Fruit fly (Drosophila melanogaster) whole organism, embryonic: ENCODE data around the gene CG31855.

ENCODE experiments used
- Abd-B ChIP-seq: fragments of 200-800 bp; sonication (Bioruptor generic); optimal IDR thresholded peaks from 2 replicates; lab custom pipeline; 2018; ENCODE audit warnings: missing biosample characterization, mild to moderate bottlenecking, missing genetic modification characterization, moderate library complexity
- Ada2b ChIP-seq: fragments of 200-800 bp; sonication (Bioruptor generic); IDR thresholded peaks from 2 replicates; pipeline ENCODE4 v1.3.6; 2022; ENCODE audit warnings: missing biosample characterization, missing genetic modification characterization
- CG10274 ChIP-seq: fragments of 200-800 bp; sonication (Bioruptor generic); optimal IDR thresholded peaks from 3 replicates; lab custom pipeline; 2017; ENCODE audit warnings: missing biosample characterization, mild to moderate bottlenecking, missing genetic modification characterization
- CG10321 ChIP-seq: fragments of 200-800 bp; sonication (Bioruptor generic); IDR thresholded peaks from 2 replicates; pipeline ENCODE4 v1.3.6; 2022; ENCODE audit warnings: missing biosample characterization, missing genetic modification characterization
- CG10431 ChIP-seq: fragments of 200-800 bp; sonication (Bioruptor generic); optimal IDR thresholded peaks from 3 replicates; lab custom pipeline; 2018; ENCODE audit warnings: missing biosample characterization, mild to moderate bottlenecking, missing genetic modification characterization
- CG11247 ChIP-seq: fragments of 200-800 bp; sonication (Bioruptor generic); IDR thresholded peaks from 2 replicates; pipeline ENCODE4 v1.3.6; 2022; ENCODE audit warnings: missing biosample characterization, missing genetic modification characterization
- CG11398 ChIP-seq: fragments of 200-800 bp; sonication (Bioruptor generic); optimal IDR thresholded peaks from 2 replicates; lab custom pipeline; 2016; ENCODE audit warnings: missing biosample characterization, missing genetic modification characterization
- CG11695 ChIP-seq: fragments of 200-800 bp; sonication (Bioruptor generic); IDR thresholded peaks from 3 replicates; pipeline ENCODE4 v1.3.6; 2022; ENCODE audit warnings: missing biosample characterization, missing genetic modification characterization
- CG1233 ChIP-seq: fragments of 200-800 bp; sonication (Bioruptor generic); optimal IDR thresholded peaks from 4 replicates; lab custom pipeline; 2018; ENCODE audit warnings: missing biosample characterization, mild to moderate bottlenecking, missing genetic modification characterization
- CG14050 ChIP-seq: fragments of 200-800 bp; sonication (Bioruptor generic); IDR thresholded peaks from 3 replicates; pipeline ENCODE4 v1.3.6; 2022; ENCODE audit warnings: missing biosample characterization, missing genetic modification characterization
- CG17361 ChIP-seq: fragments of 200-800 bp; sonication (Bioruptor generic); IDR thresholded peaks from 3 replicates; pipeline ENCODE4 v1.3.6; 2022; ENCODE audit warnings: missing biosample characterization, missing genetic modification characterization
- CG17568 ChIP-seq: fragments of 200-800 bp; sonication (Bioruptor generic); optimal IDR thresholded peaks from 2 replicates; lab custom pipeline; 2018; ENCODE audit warnings: missing biosample characterization, mild to moderate bottlenecking, missing genetic modification characterization, moderate library complexity
- CG18476 ChIP-seq: fragments of 200-800 bp; sonication (Bioruptor generic); optimal IDR thresholded peaks from 2 replicates; lab custom pipeline; 2016; ENCODE audit warnings: missing biosample characterization, mild to moderate bottlenecking, missing genetic modification characterization
- CG2116 ChIP-seq: fragments of 200-800 bp; sonication (Bioruptor generic); optimal IDR thresholded peaks from 3 replicates; lab custom pipeline; 2018; ENCODE audit warnings: missing biosample characterization, mild to moderate bottlenecking, missing genetic modification characterization
- CG30020 ChIP-seq: fragments of 200-800 bp; optimal IDR thresholded peaks from 2 replicates; lab custom pipeline; 2019; ENCODE audit warnings: missing biosample characterization, mild to moderate bottlenecking, missing genetic modification characterization, moderate library complexity
- CG4730 ChIP-seq: fragments of 200-800 bp; sonication (Bioruptor generic); IDR thresholded peaks from 2 replicates; pipeline ENCODE4 v1.3.6; 2022; ENCODE audit warnings: missing biosample characterization, missing genetic modification characterization
- CG6654 ChIP-seq: fragments of 200-800 bp; sonication (Bioruptor generic); optimal IDR thresholded peaks from 2 replicates; lab custom pipeline; 2017; ENCODE audit warnings: missing biosample characterization, mild to moderate bottlenecking, missing genetic modification characterization
- CG6683 ChIP-seq: fragments of 200-800 bp; sonication (Bioruptor generic); optimal IDR thresholded peaks from 2 replicates; lab custom pipeline; 2017; ENCODE audit warnings: missing biosample characterization, mild to moderate bottlenecking, missing genetic modification characterization, missing genetic modification reagents
- CG7987 ChIP-seq: fragments of 200-800 bp; sonication (Bioruptor generic); optimal IDR thresholded peaks from 2 replicates; lab custom pipeline; 2018; ENCODE audit warnings: missing biosample characterization, mild to moderate bottlenecking, missing genetic modification characterization, moderate library complexity
- CHES-1-like ChIP-seq: fragments of 200-800 bp; sonication (Bioruptor generic); optimal IDR thresholded peaks from 2 replicates; lab custom pipeline; 2016; ENCODE audit warnings: missing biosample characterization, missing genetic modification characterization
- CoRest ChIP-seq: fragments of 200-800 bp; sonication (Bioruptor generic); optimal IDR thresholded peaks from 3 replicates; lab custom pipeline; 2018; ENCODE audit warnings: missing biosample characterization, mild to moderate bottlenecking, missing genetic modification characterization, moderate library complexity
- Dbx ChIP-seq: fragments of 200-800 bp; sonication (Bioruptor generic); IDR thresholded peaks from 3 replicates; pipeline ENCODE4 v1.3.6; 2022; ENCODE audit warnings: missing biosample characterization, missing genetic modification characterization
- Dip2 ChIP-seq: fragments of 200-800 bp; sonication (Bioruptor generic); IDR thresholded peaks from 2 replicates; pipeline ENCODE4 v1.3.6; 2022; ENCODE audit warnings: missing biosample characterization, missing genetic modification characterization
- Doc3 ChIP-seq: fragments of 200-800 bp; sonication (Bioruptor generic); IDR thresholded peaks from 3 replicates; pipeline ENCODE4 v1.3.6; 2022; ENCODE audit warnings: missing biosample characterization, missing genetic modification characterization; ENCODE audit not compliant: partially characterized antibody
- E2f1 ChIP-seq: fragments of 200-800 bp; sonication (Bioruptor generic); IDR thresholded peaks from 2 replicates; pipeline ENCODE4 v1.3.6; 2022; ENCODE audit warnings: missing biosample characterization, missing genetic modification characterization
- HLH4C ChIP-seq: fragments of 200-800 bp; sonication (Bioruptor generic); IDR thresholded peaks from 3 replicates; pipeline ENCODE4 v1.3.6; 2022; ENCODE audit warnings: missing biosample characterization, missing genetic modification characterization; ENCODE audit not compliant: partially characterized antibody
- HLHmδ ChIP-seq: fragments of 200-800 bp; sonication (Bioruptor generic); optimal IDR thresholded peaks from 2 replicates; lab custom pipeline; 2018; ENCODE audit warnings: missing biosample characterization, mild to moderate bottlenecking, missing genetic modification characterization, moderate library complexity
- Lhr ChIP-seq: fragments of 200-800 bp; sonication (Bioruptor generic); optimal IDR thresholded peaks from 3 replicates; lab custom pipeline; 2017; ENCODE audit warnings: mild to moderate bottlenecking, missing biosample characterization, missing genetic modification reagents, missing genetic modification characterization
- MESR4 ChIP-seq: fragments of 200-800 bp; sonication (Bioruptor generic); optimal IDR thresholded peaks from 2 replicates; lab custom pipeline; 2018; ENCODE audit warnings: missing biosample characterization, mild to moderate bottlenecking, missing genetic modification characterization, moderate library complexity
- Max ChIP-seq: fragments of 200-800 bp; sonication (Bioruptor generic); optimal IDR thresholded peaks from 2 replicates; lab custom pipeline; 2016; ENCODE audit warnings: missing biosample characterization, mild to moderate bottlenecking, missing genetic modification characterization
- NC2β ChIP-seq: fragments of 200-800 bp; sonication (Bioruptor generic); optimal IDR thresholded peaks from 2 replicates; lab custom pipeline; 2016; ENCODE audit warnings: missing biosample characterization, missing genetic modification characterization
- Nf-YB ChIP-seq: fragments of 200-800 bp; sonication (Bioruptor generic); optimal IDR thresholded peaks from 3 replicates; lab custom pipeline; 2019; ENCODE audit warnings: missing biosample characterization, mild to moderate bottlenecking, missing genetic modification characterization, moderate library complexity
- Sox100B ChIP-seq: fragments of 200-800 bp; sonication (Bioruptor generic); optimal IDR thresholded peaks from 3 replicates; lab custom pipeline; 2018; ENCODE audit warnings: missing biosample characterization, mild to moderate bottlenecking, missing genetic modification characterization
- Taf1 ChIP-seq: fragments of 200-800 bp; sonication (Bioruptor generic); IDR thresholded peaks from 2 replicates; pipeline ENCODE4 v1.3.6; 2022; ENCODE audit warnings: missing biosample characterization, missing genetic modification characterization
- ab ChIP-seq: fragments of 200-800 bp; sonication (Bioruptor generic); optimal IDR thresholded peaks from 2 replicates; lab custom pipeline; 2016; ENCODE audit warnings: missing biosample characterization, missing genetic modification characterization
- aop ChIP-seq: fragments of 200-800 bp; sonication (Bioruptor generic); IDR thresholded peaks from 2 replicates; pipeline ENCODE4 v1.3.6; 2022; ENCODE audit warnings: missing biosample characterization, missing genetic modification characterization
- ash1 ChIP-seq: fragments of 200-800 bp; sonication (Bioruptor generic); optimal IDR thresholded peaks from 2 replicates; lab custom pipeline; 2018; ENCODE audit warnings: missing biosample characterization, mild to moderate bottlenecking, missing genetic modification characterization
- cas ChIP-seq: fragments of 200-800 bp; sonication (Bioruptor generic); IDR thresholded peaks from 2 replicates; pipeline ENCODE4 v1.3.6; 2022; ENCODE audit warnings: missing biosample characterization, missing genetic modification characterization
- emc ChIP-seq: fragments of 200-800 bp; sonication (Bioruptor generic); optimal IDR thresholded peaks from 2 replicates; lab custom pipeline; 2016; ENCODE audit warnings: missing biosample characterization, missing genetic modification characterization
- ham ChIP-seq: fragments of 200-800 bp; sonication (Bioruptor generic); IDR thresholded peaks from 2 replicates; pipeline ENCODE4 v1.3.6; 2022; ENCODE audit warnings: missing biosample characterization, missing genetic modification characterization
- insv ChIP-seq, 2 experiments: fragments of 200-800 bp; sonication (Bioruptor generic); optimal IDR thresholded peaks; 3 replicates each; lab custom pipeline; 2016 to 2018; ENCODE audit warnings: missing biosample characterization in 2 of 2, missing genetic modification characterization in 2 of 2
- klu ChIP-seq: fragments of 200-800 bp; sonication (Bioruptor generic); IDR thresholded peaks from 2 replicates; pipeline ENCODE4 v1.3.6; 2022; ENCODE audit warnings: missing biosample characterization, missing genetic modification characterization
- lab ChIP-seq: fragments of 200-800 bp; sonication (Bioruptor generic); optimal IDR thresholded peaks from 3 replicates; lab custom pipeline; 2017; ENCODE audit warnings: missing biosample characterization, missing genetic modification characterization, mild to moderate bottlenecking, moderate library complexity, missing genetic modification reagents
- mld ChIP-seq: fragments of 200-800 bp; sonication (Bioruptor generic); IDR thresholded peaks from 3 replicates; pipeline ENCODE4 v1.3.6; 2022; ENCODE audit warnings: missing biosample characterization, missing genetic modification characterization; ENCODE audit not compliant: partially characterized antibody
- p53 ChIP-seq: fragments of 200-800 bp; sonication (Bioruptor generic); optimal IDR thresholded peaks from 2 replicates; lab custom pipeline; 2016; ENCODE audit warnings: missing biosample characterization, missing genetic modification characterization
- pum ChIP-seq: fragments of 200-800 bp; sonication (Bioruptor generic); optimal IDR thresholded peaks from 2 replicates; lab custom pipeline; 2016; ENCODE audit warnings: missing biosample characterization, missing genetic modification characterization
- pzg ChIP-seq: fragments of 200-800 bp; sonication (Bioruptor generic); optimal IDR thresholded peaks from 3 replicates; lab custom pipeline; 2018; ENCODE audit warnings: missing biosample characterization, mild to moderate bottlenecking, missing genetic modification characterization, moderate library complexity
- run ChIP-seq: fragments of 200-800 bp; sonication (Bioruptor generic); optimal IDR thresholded peaks from 3 replicates; lab custom pipeline; 2018; ENCODE audit warnings: missing biosample characterization, mild to moderate bottlenecking, missing genetic modification characterization
- tio ChIP-seq: fragments of 200-800 bp; sonication (Bioruptor generic); optimal IDR thresholded peaks from 2 replicates; lab custom pipeline; 2017; ENCODE audit warnings: missing biosample characterization, missing genetic modification characterization, inconsistent platforms
- unc-4 ChIP-seq: fragments of 200-800 bp; sonication (Bioruptor generic); IDR thresholded peaks from 2 replicates; pipeline ENCODE4 v1.3.6; 2022; ENCODE audit warnings: missing biosample characterization, missing genetic modification characterization; ENCODE audit not compliant: partially characterized antibody

CG31855 gene

dm6 chr2L:13394903-13395302 is 25.9 kb downstream of the CG31855 start, which contains the start of gene RpL24 (continued):
- TF ChIP-seq CG14050 (GFP tag; lab: Robert Waterston, UW) (peak; percentile 85), Abd-B (no peak), HLHmδ (GFP tag; lab: Kevin White, UChicago) (peak; percentile 94), unc-4 (no peak), CG7987 (peak; percentile 99), CG11398 (GFP tag; lab: Kevin White, UChicago) (peak; percentile 93), Max (GFP tag; lab: Kevin White, UChicago) (peak; percentile 98), p53 (GFP tag; lab: Kevin White, UChicago) (peak; percentile 88), Lhr (peak; percentile 89), klu (GFP tag; lab: Robert Waterston, UW) (peak; percentile 22; the same call in 1 of the 2 replicates), emc (GFP tag; lab: Kevin White, UChicago) (peak; percentile 82), Ada2b (GFP tag; lab: Robert Waterston, UW) (peak; percentile 76; the same call in 1 of the 2 replicates), CoRest (tag; lab: Kevin White, UChicago) (peak; percentile 73), CG17361 (peak; percentile 83), E2f1 (GFP tag; lab: Robert Waterston, UW) (peak; percentile 74), pum (GFP tag; lab: Kevin White, UChicago) (peak; percentile 59), aop (peak; percentile 86), tio (GFP tag; lab: Kevin White, UChicago) (no peak), MESR4 (GFP tag; lab: Kevin White, UChicago) (peak; percentile 100), CG17568 (peak; percentile 96), CG6654 (GFP tag; lab: Kevin White, UChicago) (peak; percentile 69), Nf-YB (peak; percentile 77), CG11695 (GFP tag; lab: Robert Waterston, UW) (peak; percentile 81), CG18476 (GFP tag; lab: Kevin White, UChicago) (peak; percentile 63), Doc3 (GFP tag; lab: Robert Waterston, UW) (no peak), CG10321 (peak; percentile 70), CG2116 (GFP tag; lab: Kevin White, UChicago) (peak; percentile 84), lab (peak; percentile 98), mld (no peak), CG10274 (GFP tag; lab: Kevin White, UChicago) (peak; percentile 87), ham (GFP tag; lab: Robert Waterston, UW) (peak; percentile 60; the same call in 1 of the 2 replicates), Sox100B (GFP tag; lab: Kevin White, UChicago) (peak; percentile 88), Dbx (GFP tag; lab: Robert Waterston, UW) (peak; percentile 89), CG10431 (GFP tag; lab: Kevin White, UChicago) (peak; percentile 93), cas (GFP tag; lab: Robert Waterston, UW) (peak; percentile 65), ash1 (GFP tag; lab: Kevin White, UChicago) (peak; percentile 94), CG30020 (tag; lab: Kevin White, UChicago) (peak; percentile 57), NC2β (peak; percentile 97), insv (GFP tag; optimal IDR thresholded peaks at IDR 0.05; lab: Kevin White, UChicago) (peak in 1 of 2 experiments; percentile 80), CG1233 (GFP tag; lab: Kevin White, UChicago) (peak; percentile 96), Dip2 (GFP tag; lab: Robert Waterston, UW) (no peak), ab (peak; percentile 40), run (peak; percentile 83), HLH4C (no peak), pzg (peak; percentile 88), CG11247 (GFP tag; lab: Robert Waterston, UW) (peak; percentile 88), Taf1 (GFP tag; lab: Robert Waterston, UW) (peak; percentile 53; the same call in 1 of the 2 replicates), CG4730 (GFP tag; lab: Robert Waterston, UW) (no peak), CG6683 (GFP tag; lab: Kevin White, UChicago) (peak; percentile 90), CHES-1-like (GFP tag; lab: Kevin White, UChicago) (peak; percentile 85)
